Fruit fly (Drosophila melanogaster): Measurements from ENCODE around the gene CG34248.

DNA sequence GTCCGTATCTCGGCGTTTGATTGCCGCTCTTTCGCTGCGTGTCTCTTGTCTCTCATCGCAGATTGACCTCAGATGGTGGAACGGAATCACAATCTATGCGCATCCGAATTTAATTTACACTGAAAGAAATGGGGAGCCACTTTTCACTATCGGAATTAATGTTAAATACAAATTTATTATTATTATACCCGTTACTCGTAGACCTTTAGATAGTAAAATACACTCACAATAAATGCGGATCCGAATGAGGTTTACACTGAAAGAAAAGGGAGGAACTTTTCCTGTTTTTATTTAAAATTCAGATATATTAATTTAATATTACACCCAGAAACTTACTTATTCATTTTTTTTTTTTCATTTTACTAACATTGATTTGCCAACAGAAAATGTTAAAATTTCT is 18.4 kb upstream of the CG34248 start:
- TF ChIP-seq CG8478 (optimal IDR thresholded peaks at IDR 0.05), result no peak
- no peak for TF ChIP-seq CTCF (optimal IDR thresholded peaks at IDR 0.05)

All from S2 (cell line).